Worm (Caenorhabditis elegans) whole organism, dauer: ENCODE measurements around the gene prx-5.

Experiments
- unc-62 ChIP-seq: sonication (generic microtip); optimal IDR thresholded peaks from 2 replicates; lab custom pipeline; 2017; ENCODE audit warnings: missing biosample characterization, missing genetic modification reagents, missing genetic modification characterization

Gene prx-5

DNA sequence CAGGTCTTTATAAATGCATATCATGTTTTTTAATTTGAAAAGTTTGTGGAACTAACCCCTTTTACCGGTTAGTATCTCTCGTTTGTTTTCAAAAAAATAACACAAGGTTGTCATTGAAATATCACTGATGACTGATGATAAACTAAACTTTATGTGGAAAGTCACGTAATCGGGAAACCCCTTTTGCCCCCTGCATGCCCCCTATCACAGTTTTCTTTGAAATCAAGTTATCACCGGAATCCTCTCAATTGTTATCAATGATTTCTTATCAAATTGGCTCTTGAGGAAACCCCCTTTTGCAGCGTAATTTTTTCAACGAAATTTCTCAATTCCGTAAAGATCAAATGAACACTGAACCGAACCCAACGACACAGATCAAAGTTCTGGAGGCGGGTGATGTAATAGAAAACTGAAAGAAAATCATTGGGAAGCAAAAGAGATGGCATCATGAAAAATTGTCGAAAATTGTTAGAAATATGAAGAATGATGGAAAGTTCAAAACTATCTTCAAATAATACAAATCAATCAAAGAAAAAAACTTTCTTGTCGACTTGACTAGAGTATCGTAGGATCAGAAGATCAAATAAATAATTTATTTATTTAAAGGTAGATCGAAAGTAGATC is 35.8 kb downstream of the prx-5 start:
- TF ChIP-seq unc-62 (GFP tag; lab: Kevin White, UChicago) = no peak

DNA sequence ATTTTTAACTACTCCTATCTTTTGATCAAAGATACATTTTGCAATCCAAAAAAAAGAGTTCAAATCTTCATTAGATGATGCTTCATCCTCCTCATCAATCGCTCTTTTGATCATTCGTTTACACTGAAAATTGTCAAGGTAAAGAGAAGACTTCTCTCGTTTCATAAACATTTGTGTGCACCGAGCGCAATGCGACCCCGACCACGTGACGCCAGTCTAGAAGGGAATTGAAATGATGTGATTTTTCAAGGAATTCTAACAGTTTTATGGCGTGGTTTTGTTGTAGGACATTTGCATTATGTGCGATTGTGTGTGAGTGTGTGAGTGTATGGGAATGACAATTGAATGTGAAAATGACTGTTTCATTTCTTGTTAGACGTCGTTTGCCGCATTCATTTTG is 36.7 kb downstream of the prx-5 start:
- no peak for TF ChIP-seq unc-62 (GFP tag; lab: Kevin White, UChicago)

DNA sequence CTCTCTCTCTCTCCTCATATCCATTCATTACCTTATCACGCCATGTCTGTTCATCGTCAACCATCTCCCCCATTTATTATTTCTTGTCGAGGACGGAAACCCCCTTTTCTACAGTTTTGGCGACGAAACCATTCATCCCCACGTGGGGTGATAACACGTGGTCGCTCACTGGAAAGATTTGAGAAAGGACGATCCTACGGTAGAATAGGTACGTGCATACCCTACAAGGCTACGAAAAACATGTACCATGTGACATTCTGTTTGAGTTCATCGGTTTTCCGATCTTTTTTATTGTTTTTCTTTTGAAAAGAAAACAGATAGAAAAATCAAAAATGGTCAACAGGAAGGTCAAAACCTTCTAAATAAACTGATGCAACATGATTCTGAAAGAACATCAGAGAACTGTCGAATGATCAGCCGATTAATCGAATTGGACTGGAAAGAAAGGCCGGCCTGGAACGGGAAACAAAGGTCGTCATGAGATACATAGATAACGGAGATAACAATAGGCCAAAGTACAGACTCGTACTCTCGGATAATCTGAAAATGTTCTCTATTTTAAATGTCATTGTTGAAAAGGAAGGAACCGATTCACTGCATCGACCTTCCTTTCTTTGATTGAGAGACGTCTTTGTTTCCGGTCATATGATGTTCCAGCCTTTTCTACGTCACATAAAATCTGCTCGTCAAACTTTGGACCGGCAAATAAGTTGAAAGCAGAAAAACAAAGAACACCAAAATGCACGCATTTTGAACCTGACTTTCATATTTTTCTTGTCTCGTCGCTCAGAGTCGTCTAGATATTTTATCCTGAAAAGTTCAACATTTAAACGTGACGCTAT is 37.6 kb downstream of the prx-5 start:
- TF ChIP-seq unc-62 (GFP tag; lab: Kevin White, UChicago) = no peak

DNA sequence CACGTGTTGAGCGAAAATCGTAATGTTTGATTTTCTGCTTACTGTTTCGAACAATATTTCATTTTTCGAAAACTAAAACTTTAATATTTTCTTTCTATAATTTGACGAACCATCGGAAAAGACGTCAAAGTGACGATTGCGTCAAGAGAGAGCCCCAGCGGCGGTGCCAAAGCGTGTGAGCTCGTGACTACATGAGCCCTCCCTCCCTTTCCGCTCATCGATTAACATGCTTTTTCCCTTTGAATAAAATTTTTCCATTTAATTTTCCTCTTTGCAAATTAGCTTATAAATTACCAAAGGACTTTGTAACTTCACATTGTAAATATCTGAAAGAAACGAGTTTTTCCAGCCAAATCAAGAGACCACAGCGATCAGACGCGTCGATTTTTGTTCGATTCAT is 38.3 kb downstream of the prx-5 start:
- TF ChIP-seq unc-62 (GFP tag; lab: Kevin White, UChicago) = no peak

DNA sequence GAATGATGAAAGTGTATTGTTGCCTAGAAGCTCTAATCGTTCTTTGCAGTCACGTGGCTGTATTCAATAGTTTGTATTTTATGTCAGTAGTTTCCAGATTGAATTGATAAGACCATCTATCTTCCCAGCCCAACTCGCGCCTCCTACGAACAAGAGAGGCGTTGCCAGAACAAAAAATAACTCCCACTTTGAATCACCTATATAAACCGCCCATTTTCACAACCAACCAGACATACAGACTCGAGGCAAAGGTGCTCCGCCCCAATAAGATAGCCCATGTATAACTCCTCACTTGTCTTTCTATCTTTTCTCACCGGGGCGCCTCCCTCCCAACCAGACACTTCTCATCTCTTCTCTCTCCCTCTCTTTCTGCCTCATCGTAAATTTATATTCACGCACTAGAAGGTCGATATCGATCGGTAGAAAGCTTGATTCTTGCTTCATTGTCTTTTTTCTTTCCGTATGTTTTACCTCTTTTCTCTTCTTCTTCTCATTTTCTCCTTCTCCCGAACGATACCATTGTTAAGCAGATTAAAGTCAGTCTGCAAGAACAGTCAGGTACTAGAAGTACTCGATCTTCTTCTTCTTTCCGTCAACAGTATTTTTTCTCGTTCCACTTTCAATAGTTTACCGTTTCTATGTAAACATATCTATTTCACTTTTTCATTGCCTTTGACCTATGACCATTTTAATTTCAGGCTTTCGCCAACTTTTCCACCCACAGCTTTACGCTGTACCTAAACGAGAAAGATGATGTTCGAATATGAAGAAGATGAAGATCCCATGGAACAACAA is 39.0 kb downstream of the prx-5 start, which contains the start of gene mak-1:
Gene mak-1, plus strand, starts transcription at position 693 of the 795 bp plus-strand sequence.
- TF ChIP-seq unc-62 (GFP tag; lab: Kevin White, UChicago) = no peak

DNA sequence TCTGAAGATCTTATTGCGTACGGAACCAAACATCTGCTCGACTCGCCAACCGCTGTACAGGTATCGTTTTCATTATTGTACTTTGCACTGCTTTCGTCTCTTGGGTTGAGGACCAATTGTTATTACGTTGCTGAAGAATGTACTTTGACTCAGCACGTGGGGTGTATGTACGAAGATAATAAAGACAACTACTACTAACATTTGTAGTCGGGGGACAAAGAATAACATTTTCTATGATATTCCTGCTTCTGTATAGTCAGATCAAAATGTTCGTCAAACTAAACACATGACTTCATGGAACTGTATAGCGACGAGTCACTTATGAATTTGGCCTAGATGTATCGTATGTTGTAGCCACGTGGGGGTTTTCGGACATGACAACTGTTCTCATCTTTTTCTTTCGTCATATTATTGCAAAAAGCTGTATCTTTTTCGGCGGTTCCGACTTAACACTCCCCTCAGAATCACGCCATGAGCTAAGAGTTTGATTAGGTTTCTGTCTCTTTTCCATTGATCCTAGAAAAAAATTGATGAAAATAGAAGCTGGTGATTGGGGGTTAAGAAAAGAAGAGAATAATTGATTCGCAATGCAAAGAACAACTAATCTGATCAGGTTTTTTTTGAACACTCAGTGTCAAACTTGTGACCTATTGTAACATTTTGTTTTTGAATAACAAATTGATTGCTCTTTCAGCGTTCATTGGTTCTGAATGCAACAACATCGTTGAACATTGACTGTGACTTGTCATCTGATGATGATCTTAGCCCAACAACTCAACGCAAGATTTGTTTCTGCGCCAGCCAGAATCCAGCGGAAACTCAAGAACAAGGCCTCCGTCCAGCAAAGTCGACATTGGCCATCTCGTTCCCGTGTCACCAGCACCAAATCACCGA is 40.2 kb downstream of the prx-5 start:
- no peak for TF ChIP-seq unc-62 (GFP tag; lab: Kevin White, UChicago)

DNA sequence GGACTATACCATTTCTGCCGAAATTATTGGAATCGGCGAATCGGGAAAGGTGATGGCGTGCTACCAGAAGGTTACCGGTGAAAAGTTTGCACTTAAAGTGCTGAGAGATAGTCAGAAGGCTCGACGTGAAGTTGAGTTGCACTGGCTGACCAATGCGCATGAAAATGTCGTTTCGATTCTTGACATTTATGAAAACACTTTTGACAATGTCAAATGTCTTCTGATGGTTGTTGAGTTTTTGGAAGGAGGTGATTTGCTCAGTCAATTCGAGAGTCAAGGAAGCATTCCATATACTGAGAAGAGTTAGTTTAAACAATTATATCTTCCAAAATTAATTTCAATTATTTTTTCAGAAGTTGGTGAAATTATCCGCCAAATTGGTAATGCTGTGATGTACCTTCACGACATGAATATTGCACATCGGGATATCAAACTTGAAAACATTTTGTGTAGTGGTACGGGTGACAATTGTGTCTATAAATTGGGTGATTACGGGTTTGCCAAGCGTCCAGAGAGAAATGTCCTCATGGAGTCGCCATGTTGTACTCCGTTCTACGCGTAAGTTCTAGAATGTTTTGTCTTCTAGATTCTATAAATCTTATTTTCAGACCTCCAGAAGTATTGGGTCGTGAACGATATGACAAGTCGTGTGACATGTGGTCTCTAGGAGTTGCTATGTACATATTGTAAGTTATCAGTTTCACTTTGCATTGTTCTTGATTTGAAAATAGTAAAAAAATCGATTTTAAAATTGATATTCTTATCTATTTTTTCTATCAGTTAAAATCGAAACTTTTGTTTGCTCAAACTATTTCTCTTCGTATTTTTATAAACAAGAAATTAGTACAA is 41.0 kb downstream of the prx-5 start:
- no peak for TF ChIP-seq unc-62 (GFP tag; lab: Kevin White, UChicago)

DNA sequence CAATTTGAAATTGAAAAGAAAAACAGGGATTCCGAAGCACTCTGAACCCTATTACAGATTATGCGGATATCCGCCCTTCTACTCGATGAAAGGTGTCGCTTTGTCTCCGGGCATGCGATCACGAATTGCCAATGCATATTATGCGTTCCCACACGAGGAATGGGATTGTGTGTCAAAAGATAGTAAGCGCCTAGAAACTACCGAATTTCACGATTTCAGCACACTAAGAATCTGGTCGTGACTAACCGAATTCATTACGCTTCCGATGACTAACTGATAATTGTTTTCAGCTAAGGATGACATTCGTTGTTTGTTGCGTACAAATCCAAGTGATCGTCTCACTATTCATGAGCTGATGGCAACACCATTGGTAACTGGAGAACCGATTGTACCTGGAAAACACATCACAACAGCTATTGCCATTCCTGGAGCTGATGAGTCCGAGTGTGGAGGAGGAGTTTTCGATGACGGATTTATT is 41.7 kb downstream of the prx-5 start:
- no peak for TF ChIP-seq unc-62 (GFP tag; lab: Kevin White, UChicago)

DNA sequence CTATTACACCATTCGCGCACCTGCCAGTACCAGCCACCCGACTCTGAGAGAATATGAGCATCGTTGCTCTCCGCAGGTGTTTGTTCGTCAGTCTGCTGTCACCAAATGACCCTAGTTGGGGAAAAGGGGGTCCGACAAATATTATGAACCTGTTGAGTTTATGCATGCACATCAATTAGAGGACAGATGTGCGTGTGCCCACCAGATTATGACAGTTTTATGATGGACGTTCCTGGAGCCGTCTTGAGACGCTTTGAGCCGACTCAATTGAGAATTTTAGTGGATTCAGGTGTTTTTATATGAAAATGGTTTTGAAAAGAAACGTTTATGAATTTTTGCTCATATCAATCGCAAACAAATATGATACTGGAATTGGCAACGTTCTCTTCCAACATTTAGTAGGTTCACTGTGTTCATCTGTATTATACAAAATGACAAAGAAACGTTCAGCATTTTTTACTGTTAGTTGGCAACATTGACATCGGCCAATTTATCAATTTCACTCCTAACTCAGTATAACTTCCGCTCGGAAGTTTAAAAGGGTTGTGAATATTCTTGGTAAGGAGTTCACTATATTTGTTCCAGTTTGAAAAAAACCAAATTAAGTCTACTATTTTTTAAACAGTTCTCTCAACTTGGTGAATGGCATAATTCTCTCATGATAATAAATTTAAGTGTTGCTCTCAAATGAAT is 42.8 kb downstream of the prx-5 start:
- no peak for TF ChIP-seq unc-62 (GFP tag; lab: Kevin White, UChicago)

DNA sequence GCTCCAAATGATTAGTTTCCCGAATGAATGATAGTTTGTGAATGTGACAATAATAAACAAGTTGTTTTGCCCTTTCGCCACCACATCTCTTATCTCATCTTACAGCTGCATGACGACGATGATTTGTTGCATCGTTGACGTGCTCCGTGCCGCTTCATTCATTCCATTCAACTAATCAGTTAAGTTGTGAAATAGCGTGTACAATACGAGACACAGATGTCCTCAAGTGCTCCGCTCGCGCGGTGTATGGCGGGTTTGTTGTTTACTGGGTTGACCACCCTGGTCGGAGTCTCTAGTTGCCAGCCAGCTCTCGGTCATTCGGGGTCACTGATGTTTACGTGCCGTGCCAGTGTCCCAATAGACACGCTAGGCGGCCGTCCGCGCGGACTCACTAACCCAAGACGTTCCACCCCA is 43.3 kb downstream of the prx-5 start:
- no peak for TF ChIP-seq unc-62 (GFP tag; lab: Kevin White, UChicago)

DNA sequence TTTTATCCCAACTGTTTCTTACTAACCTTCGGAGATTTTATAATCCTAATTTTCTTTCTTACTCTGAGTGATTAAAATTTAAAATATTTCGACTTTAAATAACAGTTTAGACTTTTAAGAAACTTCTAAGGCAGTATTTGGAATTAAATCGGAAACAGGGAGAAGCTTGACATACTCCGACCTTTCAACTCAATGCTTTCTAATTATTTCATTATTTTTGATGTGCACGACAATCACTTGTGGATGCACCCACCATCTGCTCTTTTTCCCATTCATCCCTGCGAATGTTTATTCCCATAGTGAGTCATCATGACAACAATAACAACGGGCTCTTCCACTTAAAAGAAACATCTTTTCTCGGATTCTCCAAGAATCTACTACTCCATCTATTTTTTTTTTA is 44.0 kb downstream of the prx-5 start:
- TF ChIP-seq unc-62 (GFP tag; lab: Kevin White, UChicago) = no peak

DNA sequence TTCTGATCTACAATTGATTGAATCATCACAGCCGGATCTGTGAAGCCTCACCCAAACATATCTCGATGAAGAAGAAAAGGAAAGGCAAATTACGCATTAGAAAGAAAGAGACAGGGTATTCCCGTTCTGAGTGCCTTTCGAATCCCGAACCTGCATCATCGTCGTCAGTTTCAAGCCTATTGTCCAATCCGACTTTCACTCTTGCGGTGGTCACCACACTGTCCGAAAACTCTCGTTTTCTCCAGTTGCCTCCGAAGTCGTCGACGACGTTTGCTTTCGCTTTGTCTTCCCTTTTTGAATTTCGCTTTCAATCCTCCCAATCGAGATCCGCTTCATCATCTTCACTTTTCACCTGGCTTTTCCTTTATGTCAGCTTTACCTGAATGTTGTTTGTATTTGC is 44.5 kb downstream of the prx-5 start:
- TF ChIP-seq unc-62 (GFP tag; lab: Kevin White, UChicago) = no peak

DNA sequence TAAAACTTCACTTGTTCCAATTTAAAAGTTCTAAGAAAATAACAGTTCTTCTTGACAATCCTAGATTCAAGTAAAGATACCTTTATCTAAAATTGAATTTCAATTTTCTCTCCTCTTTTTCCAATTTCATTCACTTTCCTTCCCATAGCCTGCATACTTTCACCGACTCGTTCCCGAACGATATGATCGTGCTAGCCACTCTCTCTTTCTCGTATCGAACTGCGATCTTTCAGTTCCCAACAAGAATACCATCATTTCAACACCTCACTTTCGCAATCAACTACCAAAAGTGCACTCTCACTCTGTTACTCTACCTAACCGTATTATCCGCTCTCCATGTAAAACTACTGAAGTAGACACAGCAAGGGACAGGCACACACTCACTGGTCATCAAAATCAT is 45.4 kb downstream of the prx-5 start:
- TF ChIP-seq unc-62 (GFP tag; lab: Kevin White, UChicago) = no peak
